Worm (Caenorhabditis elegans) whole organism, late embryonic: ENCODE data around the gene slc-30A9.

Experiments used
- K02D7.2 ChIP-seq: sonication (generic microtip); optimal IDR thresholded peaks from 2 replicates; lab custom pipeline; 2017; ENCODE audit warnings: mild to moderate bottlenecking, missing genetic modification characterization, missing compliant biosample characterization
- K09A11.1 ChIP-seq: sonication (generic microtip); optimal IDR thresholded peaks from 2 replicates; lab custom pipeline; 2017; ENCODE audit warnings: antibody characterized with exemption, mild to moderate bottlenecking, missing genetic modification characterization, missing compliant biosample characterization; ENCODE audit not compliant: insufficient read depth
- ahr-1 ChIP-seq: sonication (generic microtip); optimal IDR thresholded peaks from 2 replicates; lab custom pipeline; 2016; ENCODE audit warnings: missing genetic modification characterization, missing compliant biosample characterization
- ceh-14 ChIP-seq: sonication (generic microtip); optimal IDR thresholded peaks from 2 replicates; lab custom pipeline; 2016; ENCODE audit warnings: missing genotype, missing genetic modification characterization, missing compliant biosample characterization
- ceh-19 ChIP-seq: fragments of 200-800 bp; sonication (Bioruptor generic); optimal IDR thresholded peaks from 2 replicates; lab custom pipeline; 2018; ENCODE audit warnings: mild to moderate bottlenecking, missing genetic modification characterization, missing compliant biosample characterization
- ceh-2 ChIP-seq: sonication (generic microtip); optimal IDR thresholded peaks from 2 replicates; lab custom pipeline; 2016; ENCODE audit warnings: missing genotype, missing genetic modification characterization, missing compliant biosample characterization
- ceh-31 ChIP-seq: sonication (generic microtip); optimal IDR thresholded peaks from 2 replicates; lab custom pipeline; 2016; ENCODE audit warnings: missing genetic modification characterization, missing compliant biosample characterization
- dve-1 ChIP-seq: sonication (generic microtip); optimal IDR thresholded peaks from 2 replicates; lab custom pipeline; 2017; ENCODE audit warnings: antibody characterized with exemption, mild to moderate bottlenecking, missing genetic modification characterization, missing compliant biosample characterization
- elt-2 ChIP-seq: sonication (generic microtip); optimal IDR thresholded peaks from 2 replicates; lab custom pipeline; 2016; ENCODE audit warnings: missing genetic modification reagents, missing genetic modification characterization, missing compliant biosample characterization
- elt-4 ChIP-seq: sonication (generic microtip); optimal IDR thresholded peaks from 2 replicates; lab custom pipeline; 2016; ENCODE audit warnings: missing genetic modification characterization, missing compliant biosample characterization
- ets-4 ChIP-seq: sonication (generic microtip); optimal IDR thresholded peaks from 2 replicates; lab custom pipeline; 2016; ENCODE audit warnings: missing genetic modification characterization, missing compliant biosample characterization
- fax-1 ChIP-seq: sonication (generic microtip); optimal IDR thresholded peaks from 2 replicates; lab custom pipeline; 2016; ENCODE audit warnings: missing genotype, missing genetic modification characterization, missing compliant biosample characterization
- fkh-6 ChIP-seq: sonication (generic microtip); optimal IDR thresholded peaks from 2 replicates; lab custom pipeline; 2016; ENCODE audit warnings: missing genetic modification characterization, missing compliant biosample characterization
- hlh-13 ChIP-seq: fragments of 200-800 bp; sonication (Bioruptor generic); optimal IDR thresholded peaks from 2 replicates; lab custom pipeline; 2018; ENCODE audit warnings: mild to moderate bottlenecking, missing genetic modification characterization, missing compliant biosample characterization
- hlh-8 ChIP-seq: sonication (generic microtip); optimal IDR thresholded peaks from 2 replicates; lab custom pipeline; 2016; ENCODE audit warnings: missing genotype, missing genetic modification characterization, missing compliant biosample characterization
- lin-11 ChIP-seq: fragments of 200-800 bp; sonication (Bioruptor generic); optimal IDR thresholded peaks from 2 replicates; lab custom pipeline; 2018; ENCODE audit warnings: mild to moderate bottlenecking, missing genetic modification characterization, missing compliant biosample characterization
- madf-2 ChIP-seq: sonication (generic microtip); optimal IDR thresholded peaks from 2 replicates; lab custom pipeline; 2017; ENCODE audit warnings: missing genetic modification characterization, missing compliant biosample characterization
- mec-3 ChIP-seq: sonication (generic microtip); optimal IDR thresholded peaks from 2 replicates; lab custom pipeline; 2016; ENCODE audit warnings: borderline replicate concordance, missing genetic modification characterization, missing compliant biosample characterization
- nfya-1 ChIP-seq: sonication (generic microtip); optimal IDR thresholded peaks from 2 replicates; lab custom pipeline; 2017; ENCODE audit warnings: missing genetic modification characterization, mild to moderate bottlenecking, missing compliant biosample characterization, antibody characterized with exemption, moderate library complexity
- npax-4 ChIP-seq: sonication (generic microtip); optimal IDR thresholded peaks from 2 replicates; lab custom pipeline; 2016; ENCODE audit warnings: missing genetic modification characterization, missing compliant biosample characterization
- pat-9 ChIP-seq: fragments of 200-800 bp; sonication (Bioruptor generic); optimal IDR thresholded peaks from 2 replicates; lab custom pipeline; 2018; ENCODE audit warnings: mild to moderate bottlenecking, missing genetic modification characterization, moderate library complexity, missing compliant biosample characterization
- pax-1 ChIP-seq: fragments of 150-350 bp; optimal IDR thresholded peaks from 2 replicates; lab custom pipeline; 2014; ENCODE audit warnings: missing biosample characterization, missing genetic modification characterization
- pha-2 ChIP-seq: sonication (generic microtip); optimal IDR thresholded peaks from 2 replicates; lab custom pipeline; 2017; ENCODE audit warnings: mild to moderate bottlenecking, missing genetic modification characterization, missing compliant biosample characterization
- pqm-1 ChIP-seq: sonication (generic microtip); optimal IDR thresholded peaks from 2 replicates; lab custom pipeline; 2016; ENCODE audit warnings: missing genetic modification characterization, missing compliant biosample characterization
- ref-2 ChIP-seq: sonication (generic microtip); optimal IDR thresholded peaks from 2 replicates; lab custom pipeline; 2016; ENCODE audit warnings: missing genetic modification characterization, missing compliant biosample characterization
- rnt-1 ChIP-seq: sonication (generic microtip); optimal IDR thresholded peaks from 2 replicates; lab custom pipeline; 2016; ENCODE audit warnings: missing genetic modification characterization, missing compliant biosample characterization
- tbx-7 ChIP-seq: sonication (generic microtip); optimal IDR thresholded peaks from 2 replicates; lab custom pipeline; 2016; ENCODE audit warnings: missing genotype, missing genetic modification characterization, missing compliant biosample characterization
- ttx-3 ChIP-seq: sonication (generic microtip); optimal IDR thresholded peaks from 2 replicates; lab custom pipeline; 2016; ENCODE audit warnings: missing genetic modification reagents, missing genetic modification characterization, missing compliant biosample characterization
- unc-3 ChIP-seq, 2 experiments: fragments of 200-800 bp in 1 of 2; sonication (Bioruptor generic) in 1 of 2; sonication (generic microtip) in 1 of 2; conservative IDR thresholded peaks in 1 of 2; optimal IDR thresholded peaks in 1 of 2; 2 replicates each; pipeline versions ENCODE4 v1.3.6 to Lab custom; 2016 to 2022; ENCODE audit warnings: missing compliant biosample characterization in 2 of 2, missing genetic modification characterization in 2 of 2, missing genetic modification reagents in 1 of 2
- unc-55 ChIP-seq: sonication (generic microtip); optimal IDR thresholded peaks from 2 replicates; lab custom pipeline; 2017; ENCODE audit warnings: missing biosample characterization, missing genetic modification reagents, missing genetic modification characterization
- ztf-16 ChIP-seq: sonication (generic microtip); optimal IDR thresholded peaks from 2 replicates; lab custom pipeline; 2017; ENCODE audit warnings: missing genetic modification characterization, missing compliant biosample characterization

slc-30A9 gene

DNA sequence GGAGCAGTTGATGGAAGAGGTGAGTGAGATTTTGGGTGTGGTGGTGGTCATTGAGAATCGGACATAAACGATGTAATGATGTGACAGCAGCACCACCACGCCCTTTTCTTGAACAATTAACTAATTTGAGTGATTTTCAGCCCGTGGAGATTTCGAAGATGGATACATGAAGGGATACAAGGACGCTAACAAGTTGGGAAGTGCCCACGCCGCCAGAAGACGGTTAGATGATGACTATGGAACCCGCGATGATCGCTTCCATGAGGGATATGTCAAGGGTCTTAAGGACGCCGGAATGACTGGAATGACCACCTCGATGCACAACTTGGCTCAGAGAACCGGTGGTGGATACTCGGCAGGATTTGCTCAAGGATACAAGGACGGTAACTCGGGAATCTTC is 20.6 kb downstream of the slc-30A9 start:
- TF ChIP-seq ztf-16 (tag; lab: Kevin White, UChicago) (no peak), rnt-1 (tag; lab: Kevin White, UChicago) (no peak), pha-2 (tag; lab: Kevin White, UChicago) (no peak), pat-9 (tag; lab: Kevin White, UChicago) (no peak), mec-3 (tag; lab: Kevin White, UChicago) (no peak), fax-1 (no peak), pax-1 (tag; lab: Kevin White, UChicago) (no peak)

DNA sequence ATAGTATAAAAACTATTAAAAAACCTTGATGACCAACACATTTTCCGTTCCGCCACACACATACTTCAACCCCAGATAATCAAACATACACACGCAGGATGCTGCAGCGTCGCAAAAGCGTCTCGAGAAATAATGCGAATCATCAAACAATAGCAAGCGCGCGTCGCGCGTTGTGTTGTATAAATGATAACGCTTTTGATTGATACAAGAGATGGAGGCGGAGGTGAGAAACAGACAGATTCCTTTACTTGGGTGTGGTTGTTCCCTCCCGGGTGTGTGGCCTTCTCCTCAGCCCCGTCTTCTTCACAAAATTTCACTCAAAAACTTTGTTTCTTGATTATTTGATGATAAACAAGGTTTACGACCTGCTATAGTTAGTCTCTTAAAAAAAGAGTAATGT is 22.5 kb downstream of the slc-30A9 start:
- no peak for TF ChIP-seq ref-2 (tag; lab: Kevin White, UChicago)
- peak; percentile 3 for TF ChIP-seq dve-1 (tag; lab: Kevin White, UChicago)

DNA sequence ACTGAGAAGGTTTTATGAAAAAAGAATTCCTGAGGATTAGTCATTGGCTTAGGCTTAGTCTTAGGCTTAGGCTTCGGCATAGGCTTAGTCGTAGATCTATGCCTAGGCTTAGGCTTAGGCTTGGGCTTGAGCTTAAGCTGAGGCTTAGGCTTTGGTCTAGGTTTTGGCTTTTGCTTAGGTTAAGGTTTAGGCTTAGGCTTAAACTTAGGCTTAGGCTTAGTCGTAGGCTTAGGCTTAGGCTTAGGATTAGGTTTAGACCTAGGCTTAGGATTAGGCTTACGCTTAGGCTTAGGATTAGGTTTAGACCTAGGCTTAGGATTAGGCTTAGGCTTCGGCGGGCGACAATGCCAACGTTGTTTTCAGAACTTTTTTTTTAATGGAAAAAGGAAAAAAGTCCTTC is 23.2 kb downstream of the slc-30A9 start:
- TF ChIP-seq dve-1 (tag; lab: Kevin White, UChicago) = peak; percentile 81
- no peak for TF ChIP-seq lin-11

DNA sequence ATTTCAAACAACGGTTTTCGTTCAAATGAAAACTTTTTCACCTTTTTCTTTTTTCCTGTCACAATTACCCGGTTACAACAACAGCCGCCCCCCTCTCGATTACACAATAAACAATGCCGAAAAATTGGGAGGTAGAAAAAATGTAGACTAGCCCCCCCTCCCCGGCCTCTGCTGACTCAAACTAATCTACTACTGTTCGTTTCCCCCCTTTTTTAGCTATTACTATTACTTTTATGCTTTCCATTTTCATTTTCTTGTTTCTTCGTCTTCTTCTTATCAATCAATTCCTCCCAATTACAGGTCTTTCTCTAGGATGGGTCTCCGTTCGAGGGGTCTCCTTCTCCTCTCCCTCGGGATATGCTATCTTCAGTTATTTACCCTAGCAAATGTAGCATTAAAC is 40.8 kb downstream of the slc-30A9 start, which contains the start of gene let-805:
Gene let-805 (plus strand): TSS at position 301 of the 400 bp plus-strand sequence.
- TF ChIP-seq K02D7.2 (no peak), pax-1 (tag; lab: Kevin White, UChicago) (no peak), ttx-3 (tag; lab: Kevin White, UChicago) (no peak), tbx-7 (tag; lab: Kevin White, UChicago) (no peak), ztf-16 (tag; lab: Kevin White, UChicago) (no peak), hlh-8 (tag; lab: Kevin White, UChicago) (no peak)

DNA sequence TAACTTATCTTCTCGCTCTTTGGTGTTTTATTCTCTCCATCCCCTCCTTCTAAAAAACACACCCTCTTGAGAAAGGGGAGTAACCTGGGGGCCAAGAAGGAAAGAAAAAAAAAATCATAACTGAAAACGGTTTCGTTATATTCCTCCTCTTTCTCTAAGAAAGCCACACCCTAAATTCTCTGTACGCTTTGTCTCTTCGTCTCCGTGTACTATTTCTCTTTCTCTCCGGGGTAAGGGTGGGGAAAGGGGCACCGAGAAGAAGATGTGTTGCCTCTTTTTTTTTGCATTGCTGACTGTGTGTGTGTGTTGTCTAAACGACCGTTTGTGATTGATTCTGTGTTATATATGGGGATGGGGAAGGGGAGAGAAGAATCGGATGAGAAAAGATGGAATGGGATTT is 42.4 kb downstream of the slc-30A9 start:
- TF ChIP-seq K02D7.2 (no peak), ceh-19 (no peak), pat-9 (tag; lab: Kevin White, UChicago) (no peak), K09A11.1 (tag; lab: Kevin White, UChicago) (no peak), nfya-1 (no peak), elt-4 (tag; lab: Kevin White, UChicago) (no peak), ceh-2 (no peak), madf-2 (tag; lab: Kevin White, UChicago) (no peak), pqm-1 (tag; lab: Kevin White, UChicago) (no peak), ahr-1 (no peak), npax-4 (tag; lab: Kevin White, UChicago) (no peak), hlh-13 (GFP tag; lab: Kevin White, UChicago) (no peak), ets-4 (tag; lab: Kevin White, UChicago) (no peak), unc-3 (GFP tag; conservative IDR thresholded peaks at IDR 0.05; lab: Robert Waterston, UW) (no peak), unc-3 (tag; optimal IDR thresholded peaks at IDR 0.05; lab: Kevin White, UChicago) (no peak), ceh-31 (tag; lab: Kevin White, UChicago) (no peak), unc-55 (GFP tag; lab: Kevin White, UChicago) (no peak), fkh-6 (tag; lab: Kevin White, UChicago) (no peak), ceh-14 (tag; lab: Kevin White, UChicago) (no peak)

DNA sequence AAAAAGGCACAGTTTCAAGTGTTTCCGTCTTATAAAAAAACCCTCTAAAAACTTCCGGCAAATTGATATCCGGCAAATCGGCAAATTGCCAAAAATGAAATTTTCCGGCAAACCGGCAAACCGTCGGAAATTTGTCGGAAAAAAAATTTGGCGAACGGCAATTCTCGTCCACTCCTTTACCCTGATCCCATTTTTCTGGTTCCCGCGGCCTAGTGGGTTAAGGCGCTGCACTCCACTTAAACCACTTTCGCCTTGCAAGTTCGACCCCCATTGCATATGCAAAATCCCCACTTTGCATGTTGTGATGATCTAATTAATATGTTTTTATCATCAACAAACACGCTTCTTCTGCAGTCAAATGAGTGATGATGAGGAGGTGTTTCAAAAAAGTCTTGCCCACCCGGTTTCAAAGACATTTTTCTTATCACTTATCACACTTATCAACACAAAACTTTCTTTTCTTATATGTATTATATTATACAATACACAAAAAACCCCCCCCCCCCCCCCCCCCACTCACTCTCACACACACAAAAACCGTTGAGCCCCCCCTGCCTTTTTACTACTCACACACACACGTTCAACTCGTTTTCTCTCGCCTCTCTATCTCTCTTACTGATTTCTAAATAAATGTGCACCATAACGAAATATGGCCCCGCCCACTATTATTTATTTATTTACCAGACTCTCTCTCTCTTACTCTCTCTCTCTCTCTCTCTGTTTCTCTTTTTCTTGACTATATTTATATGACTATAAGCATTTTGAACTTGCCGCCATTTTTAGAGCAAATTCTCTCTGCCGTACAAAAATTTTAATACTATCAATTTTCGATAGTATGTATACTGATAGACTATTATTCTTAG is 45.7 kb downstream of the slc-30A9 start:
- TF ChIP-seq ets-4 (tag; lab: Kevin White, UChicago) (no peak), elt-2 (peak; percentile 86), madf-2 (tag; lab: Kevin White, UChicago) (no peak)
